Fruit fly (Drosophila melanogaster): ENCODE data around the gene Diap1.

The Diap1 gene

DNA sequence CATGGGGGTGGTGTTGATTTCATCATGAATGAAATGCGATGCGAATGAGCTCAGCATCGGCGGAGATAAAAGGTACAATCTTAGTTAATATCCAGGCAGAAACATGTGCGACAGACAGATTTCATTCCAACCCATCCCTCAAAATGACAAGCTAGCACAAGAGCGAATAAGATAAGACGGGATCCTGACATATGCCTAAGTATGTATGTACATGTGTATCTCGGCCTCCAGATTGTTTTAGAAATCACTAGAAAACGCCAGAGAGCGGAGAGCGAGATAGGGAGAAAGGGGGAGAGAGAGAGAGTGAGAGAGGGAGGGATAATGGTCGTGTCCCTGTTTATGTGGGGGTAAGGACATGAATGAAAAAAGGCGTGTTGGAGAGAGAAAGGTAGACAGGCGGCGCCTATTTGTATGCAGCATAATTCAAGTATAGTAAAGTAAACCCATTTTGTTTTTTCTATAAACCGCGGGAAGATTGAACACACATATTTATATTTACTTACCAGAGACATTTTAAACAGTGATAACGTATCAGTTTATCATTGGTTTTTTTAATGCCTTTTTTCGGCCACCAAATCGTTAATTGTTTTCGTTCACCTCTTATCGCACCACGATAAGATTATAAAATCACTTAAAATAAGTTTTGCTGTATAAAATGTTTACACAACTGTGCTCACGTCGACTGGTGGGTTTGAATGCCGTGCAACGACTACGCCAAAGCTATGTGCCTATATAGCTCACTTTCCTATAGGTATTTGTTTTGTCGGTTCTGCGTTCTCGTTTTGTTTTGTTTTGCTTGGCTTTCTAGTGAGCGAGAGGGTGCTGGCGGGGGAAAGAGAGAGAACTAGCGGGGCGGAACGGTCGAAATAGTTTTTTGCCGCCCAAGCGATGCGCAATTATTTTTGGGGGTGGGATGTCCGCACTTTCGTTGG, 613 bp downstream of the Diap1 start (continued):
- no peak for TF ChIP-seq CG7372 (GFP tag; IDR thresholded peaks at IDR 0.05)
- TF ChIP-seq CG2678 (tag; optimal IDR thresholded peaks at IDR 0.05): peak; percentile 59
- TF ChIP-seq CG1832 (GFP tag; optimal IDR thresholded peaks at IDR 0.05): peak; percentile 74
- no peak for TF ChIP-seq CG3995 (GFP tag; optimal IDR thresholded peaks at IDR 0.05)
- no peak for TF ChIP-seq sc (optimal IDR thresholded peaks at IDR 0.05)
- TF ChIP-seq sc (GFP tag; optimal IDR thresholded peaks at IDR 0.05): no peak
- TF ChIP-seq H15 (GFP tag; IDR thresholded peaks at IDR 0.05): no peak
- TF ChIP-seq CG1024 (GFP tag; IDR thresholded peaks at IDR 0.05): no peak
- peak; percentile 48 for TF ChIP-seq psq (GFP tag; optimal IDR thresholded peaks at IDR 0.05)
- TF ChIP-seq prd (optimal IDR thresholded peaks at IDR 0.05): no peak
- TF ChIP-seq prd (GFP tag; IDR thresholded peaks at IDR 0.05): no peak
- no peak for TF ChIP-seq CG9876 (GFP tag; optimal IDR thresholded peaks at IDR 0.05)
- TF ChIP-seq CG6254 (GFP tag; optimal IDR thresholded peaks at IDR 0.05): peak; percentile 19
- no peak for TF ChIP-seq Myb (GFP tag; optimal IDR thresholded peaks at IDR 0.05)
- peak; percentile 37 for TF ChIP-seq CG31365 (tag; optimal IDR thresholded peaks at IDR 0.05)
- TF ChIP-seq kay (GFP tag; optimal IDR thresholded peaks at IDR 0.05): no peak
- TF ChIP-seq CG18262 (tag; optimal IDR thresholded peaks at IDR 0.05): peak; percentile 35
- TF ChIP-seq Meics (GFP tag; optimal IDR thresholded peaks at IDR 0.05): peak; percentile 44
- TF ChIP-seq ranshi (GFP tag; IDR thresholded peaks at IDR 0.05): 0 out of 2 replicates have a peak, but pooled peaks have one; percentile 19
- TF ChIP-seq CG42726 (GFP tag; IDR thresholded peaks at IDR 0.05; ENCODE audit: partially characterized antibody): no peak; the same call in 1 of the 2 replicates
- no peak for TF ChIP-seq fru (optimal IDR thresholded peaks at IDR 0.05)
- no peak for TF ChIP-seq CG18011 (GFP tag; optimal IDR thresholded peaks at IDR 0.05)
- TF ChIP-seq CG34376 (GFP tag; optimal IDR thresholded peaks at IDR 0.05): peak; percentile 95

DNA sequence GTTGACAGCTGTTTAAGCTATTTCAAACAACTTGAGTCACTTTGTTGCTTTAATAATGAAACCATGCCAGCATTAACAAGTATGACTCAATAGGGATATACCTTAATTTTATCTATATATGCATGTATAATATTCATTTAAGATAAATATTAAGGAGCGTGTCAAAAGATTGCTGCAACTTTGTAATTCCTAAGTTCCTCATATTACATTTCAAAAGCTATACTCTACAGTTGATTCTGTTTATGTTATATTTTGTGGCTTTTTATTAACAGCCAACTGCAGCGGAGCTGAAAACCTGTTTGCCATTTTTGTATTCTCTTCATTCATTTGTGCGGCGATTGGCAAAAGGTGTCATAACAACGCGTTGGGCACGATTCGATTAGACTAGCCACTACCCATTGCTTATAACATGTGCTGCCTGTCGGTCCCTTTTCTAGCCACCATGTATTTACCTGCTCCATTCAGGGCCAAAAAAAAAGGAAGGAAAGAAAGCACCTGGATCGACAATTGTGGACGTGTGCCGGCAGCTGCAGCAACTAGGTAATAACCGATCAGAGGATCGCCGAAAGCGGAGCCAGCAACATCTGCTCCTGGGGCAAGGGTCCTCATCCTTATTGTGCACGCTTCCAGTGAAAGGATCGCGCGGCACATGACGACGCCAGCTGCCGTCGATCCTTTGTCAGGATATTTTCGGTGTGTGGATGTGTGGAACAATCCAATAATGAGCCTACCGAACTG, 1.9 kb downstream of the Diap1 start:
- TF ChIP-seq D (optimal IDR thresholded peaks at IDR 0.05) (peak; percentile 90), D (GFP tag; optimal IDR thresholded peaks at IDR 0.05) (no peak), CG6689 (GFP tag; IDR thresholded peaks at IDR 0.05) (no peak), CG13424 (tag; optimal IDR thresholded peaks at IDR 0.05) (no peak), CG5953 (GFP tag; IDR thresholded peaks at IDR 0.05) (no peak), sim (GFP tag; IDR thresholded peaks at IDR 0.05) (no peak), mld (GFP tag; IDR thresholded peaks at IDR 0.05; ENCODE audit: partially characterized antibody) (no peak), lab (GFP tag; optimal IDR thresholded peaks at IDR 0.05) (no peak), CG30403 (GFP tag; optimal IDR thresholded peaks at IDR 0.05) (no peak), D19B (GFP tag; optimal IDR thresholded peaks at IDR 0.05) (peak; percentile 73), CG1529 (GFP tag; optimal IDR thresholded peaks at IDR 0.05) (no peak), E2f2 (GFP tag; IDR thresholded peaks at IDR 0.05) (no peak), danr (GFP tag; IDR thresholded peaks at IDR 0.05) (no peak), ac (GFP tag; optimal IDR thresholded peaks at IDR 0.05) (peak; percentile 99), dimm (GFP tag; IDR thresholded peaks at IDR 0.05) (no peak), chinmo (GFP tag; IDR thresholded peaks at IDR 0.05; ENCODE audit: partially characterized antibody) (0 out of 4 replicates have a peak, but pooled peaks have one; percentile 7), CG1233 (GFP tag; optimal IDR thresholded peaks at IDR 0.05) (no peak), CG17568 (GFP tag; optimal IDR thresholded peaks at IDR 0.05) (no peak), ro (GFP tag; IDR thresholded peaks at IDR 0.05) (no peak), CG12942 (GFP tag; optimal IDR thresholded peaks at IDR 0.05) (no peak), CG5180 (GFP tag; optimal IDR thresholded peaks at IDR 0.05) (no peak), hbn (GFP tag; IDR thresholded peaks at IDR 0.05; ENCODE audit: partially characterized antibody) (no peak), zfh1 (GFP tag; IDR thresholded peaks at IDR 0.05) (0 out of 3 replicates have a peak, but pooled peaks have one; percentile 32), CG11093 (GFP tag; IDR thresholded peaks at IDR 0.05) (no peak), HLHmδ (GFP tag; optimal IDR thresholded peaks at IDR 0.05) (peak; percentile 66), org-1 (GFP tag; optimal IDR thresholded peaks at IDR 0.05) (no peak), H15 (GFP tag; IDR thresholded peaks at IDR 0.05) (no peak)
